Fruit fly (Drosophila melanogaster): ENCODE data around the gene btn.
A peak's percentile ranks its signal among the peaks of the same experiment; 100 is the strongest.

Gene btn

dm6 chr3R:22629174-22629573 lies 42.7 kb upstream of the btn start:
- TF ChIP-seq cnc (optimal IDR thresholded peaks at IDR 0.05) (no peak), Mnt (GFP tag; optimal IDR thresholded peaks at IDR 0.05) (no peak), cic (GFP tag; optimal IDR thresholded peaks at IDR 0.05) (no peak), toe (GFP tag; optimal IDR thresholded peaks at IDR 0.05) (no peak), Crg-1 (GFP tag; optimal IDR thresholded peaks at IDR 0.05) (no peak), CG7101 (tag; optimal IDR thresholded peaks at IDR 0.05) (no peak), CG5204 (GFP tag; optimal IDR thresholded peaks at IDR 0.05) (no peak), CG11617 (GFP tag; optimal IDR thresholded peaks at IDR 0.05) (no peak), kay (GFP tag; ENCODE audit: borderline replicate concordance) (no peak), CG1620 (GFP tag; optimal IDR thresholded peaks at IDR 0.05) (no peak), CG7045 (GFP tag; optimal IDR thresholded peaks at IDR 0.05) (no peak), CG33017 (tag; optimal IDR thresholded peaks at IDR 0.05) (no peak), CG12768 (GFP tag; optimal IDR thresholded peaks at IDR 0.05) (no peak)

DNA sequence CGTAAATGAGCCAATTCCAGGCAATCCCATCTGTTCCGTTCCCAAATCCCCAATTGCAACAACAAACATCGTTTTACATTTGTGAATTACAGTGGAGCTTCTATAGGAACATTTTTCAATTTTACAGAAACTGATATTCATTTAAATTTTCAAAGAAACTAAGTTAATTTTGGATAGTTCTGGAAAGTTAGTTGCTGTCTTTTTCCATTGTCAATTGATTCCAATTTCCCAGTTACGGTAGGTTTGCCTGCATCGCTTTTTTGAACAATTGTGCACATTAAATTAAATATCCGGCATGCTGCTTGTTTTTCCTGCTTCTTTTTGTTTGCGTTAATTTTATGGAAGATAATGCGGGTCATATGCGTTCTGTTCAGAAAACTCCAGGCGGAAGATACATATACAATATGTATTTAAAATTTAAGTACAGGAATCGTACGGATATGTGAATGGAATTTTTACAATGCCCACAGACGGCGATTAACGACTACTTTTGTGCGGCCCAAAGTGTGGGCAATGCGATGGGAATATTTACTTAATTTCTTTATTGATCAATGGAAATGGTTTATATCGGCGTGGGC lies 41.6 kb upstream of the btn start:
- TF ChIP-seq Hr96 (GFP tag; optimal IDR thresholded peaks at IDR 0.05) (no peak), Crg-1 (GFP tag; optimal IDR thresholded peaks at IDR 0.05) (no peak), CG7045 (GFP tag; optimal IDR thresholded peaks at IDR 0.05) (no peak), toe (GFP tag; optimal IDR thresholded peaks at IDR 0.05) (no peak), CG33017 (tag; optimal IDR thresholded peaks at IDR 0.05) (no peak), Mnt (GFP tag; optimal IDR thresholded peaks at IDR 0.05) (no peak), CG11617 (GFP tag; optimal IDR thresholded peaks at IDR 0.05) (no peak), cnc (optimal IDR thresholded peaks at IDR 0.05) (no peak), kay (GFP tag; ENCODE audit: borderline replicate concordance) (no peak), CG5204 (GFP tag; optimal IDR thresholded peaks at IDR 0.05) (no peak), cic (GFP tag; optimal IDR thresholded peaks at IDR 0.05) (no peak)

dm6 chr3R:22626842-22627392 lies 40.5 kb upstream of the btn start:
- TF ChIP-seq CG5204 (GFP tag; optimal IDR thresholded peaks at IDR 0.05) (no peak), cnc (optimal IDR thresholded peaks at IDR 0.05) (no peak), kay (GFP tag; ENCODE audit: borderline replicate concordance) (peak; percentile 98), CG14711 (tag; optimal IDR thresholded peaks at IDR 0.05) (peak; percentile 3), tj (GFP tag; optimal IDR thresholded peaks at IDR 0.05) (peak; percentile 48), pad (GFP tag; optimal IDR thresholded peaks at IDR 0.05) (peak; percentile 77), CG11617 (GFP tag; optimal IDR thresholded peaks at IDR 0.05) (peak; percentile 51), CG7045 (GFP tag; optimal IDR thresholded peaks at IDR 0.05) (peak; percentile 64), Mnt (GFP tag; optimal IDR thresholded peaks at IDR 0.05) (peak; percentile 38), CG33017 (tag; optimal IDR thresholded peaks at IDR 0.05) (no peak), CG12768 (GFP tag; optimal IDR thresholded peaks at IDR 0.05) (peak; percentile 75), CG1620 (GFP tag; optimal IDR thresholded peaks at IDR 0.05) (no peak), ovo (GFP tag; optimal IDR thresholded peaks at IDR 0.05) (no peak), CG7101 (tag; optimal IDR thresholded peaks at IDR 0.05) (peak; percentile 26), cic (GFP tag; optimal IDR thresholded peaks at IDR 0.05) (peak; percentile 98)

DNA sequence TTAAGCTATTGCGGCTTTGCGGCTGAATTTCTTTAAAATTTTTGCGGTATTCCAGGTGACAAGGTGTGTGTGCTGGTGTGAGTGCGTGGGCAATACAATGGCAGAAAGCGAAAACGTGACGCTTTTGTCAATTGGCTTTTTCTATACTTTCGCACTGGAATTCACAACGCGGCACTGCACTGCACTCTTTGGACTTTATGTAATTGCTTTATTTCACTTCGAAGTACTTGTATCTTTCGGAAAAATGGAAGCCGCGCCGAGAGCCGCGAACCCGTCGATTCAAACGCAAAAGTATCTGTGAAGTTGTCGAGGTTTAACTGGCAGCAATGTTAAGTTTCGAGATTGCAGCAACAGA lies 39.9 kb upstream of the btn start:
- TF ChIP-seq CG12768 (GFP tag; optimal IDR thresholded peaks at IDR 0.05) = peak; percentile 38
- TF ChIP-seq CG33017 (tag; optimal IDR thresholded peaks at IDR 0.05) = no peak

- TF ChIP-seq CG1620 (GFP tag; optimal IDR thresholded peaks at IDR 0.05) (no peak), Crg-1 (GFP tag; optimal IDR thresholded peaks at IDR 0.05) (no peak), CG7101 (tag; optimal IDR thresholded peaks at IDR 0.05) (peak; percentile 19), bab1 (GFP tag; optimal IDR thresholded peaks at IDR 0.05) (peak; percentile 9), CG5204 (GFP tag; optimal IDR thresholded peaks at IDR 0.05) (peak; percentile 12), CG14711 (tag; optimal IDR thresholded peaks at IDR 0.05) (peak; percentile 31)
These were observed 39.3 kb upstream of the btn start for dm6 chr3R:22625514-22626333.

DNA sequence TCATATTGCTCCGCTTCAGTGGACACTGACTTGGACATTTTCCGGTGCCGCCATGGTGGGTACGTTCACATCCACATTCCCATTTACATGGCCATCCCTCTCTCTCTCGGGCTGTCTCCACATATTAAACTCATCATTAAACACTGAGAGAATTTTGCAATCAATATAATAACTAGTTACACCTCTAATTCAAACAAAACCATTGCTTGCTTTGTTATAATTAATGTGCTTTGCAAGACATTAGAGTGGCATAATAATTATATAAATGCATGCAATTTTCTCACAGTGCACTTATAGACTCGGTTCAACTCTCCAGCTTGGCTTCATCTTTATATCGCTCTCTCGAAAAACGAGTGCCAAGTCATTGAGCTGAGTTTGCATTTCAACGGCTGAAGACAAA lies 38.3 kb upstream of the btn start:
- TF ChIP-seq CG11617 (GFP tag; optimal IDR thresholded peaks at IDR 0.05) = no peak
- TF ChIP-seq ovo (GFP tag; optimal IDR thresholded peaks at IDR 0.05) = no peak
- TF ChIP-seq CG12768 (GFP tag; optimal IDR thresholded peaks at IDR 0.05) = no peak
- peak; percentile 32 for TF ChIP-seq CG7101 (tag; optimal IDR thresholded peaks at IDR 0.05)
- no peak for TF ChIP-seq Clk (GFP tag; optimal IDR thresholded peaks at IDR 0.05)
- peak; percentile 82 for TF ChIP-seq tj (GFP tag; optimal IDR thresholded peaks at IDR 0.05)
- no peak for TF ChIP-seq Crg-1 (GFP tag; optimal IDR thresholded peaks at IDR 0.05)
- TF ChIP-seq bab1 (GFP tag; optimal IDR thresholded peaks at IDR 0.05) = peak; percentile 69
- no peak for TF ChIP-seq cic (GFP tag; optimal IDR thresholded peaks at IDR 0.05)
- TF ChIP-seq CG14711 (tag; optimal IDR thresholded peaks at IDR 0.05) = peak; percentile 51
- TF ChIP-seq cnc (optimal IDR thresholded peaks at IDR 0.05) = peak in 1 of 2 experiments; percentile 3

DNA sequence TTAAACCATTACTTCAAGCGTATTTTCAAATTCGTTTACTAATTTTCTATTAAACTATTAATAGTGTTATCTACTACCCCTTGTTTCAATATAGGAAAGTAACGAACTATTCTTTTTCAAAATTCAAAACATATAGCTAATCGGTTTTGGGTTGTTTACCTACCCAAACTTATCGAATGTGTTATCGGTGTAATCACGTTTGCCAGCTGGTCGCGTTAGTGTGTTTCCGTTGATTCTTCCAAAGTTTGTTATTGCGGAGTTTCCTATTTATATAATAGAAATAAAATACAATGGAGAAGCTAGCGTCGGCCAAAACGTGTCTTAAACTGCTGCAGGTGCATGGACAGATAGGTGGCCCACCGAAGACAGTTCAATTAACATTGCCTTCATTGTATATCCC lies 31.9 kb upstream of the btn start, which contains the start of gene mRpL45:
Gene mRpL45, plus strand, starts transcription at position 213 of the 400 bp plus-strand sequence.
- TF ChIP-seq Crg-1 (GFP tag; optimal IDR thresholded peaks at IDR 0.05) (no peak), bab1 (GFP tag; optimal IDR thresholded peaks at IDR 0.05) (peak; percentile 12), Mnt (GFP tag; optimal IDR thresholded peaks at IDR 0.05) (peak; percentile 24), CG14711 (tag; optimal IDR thresholded peaks at IDR 0.05) (no peak)
